Worm (Caenorhabditis elegans): ENCODE results near the gene egl-13.

Gene egl-13

DNA sequence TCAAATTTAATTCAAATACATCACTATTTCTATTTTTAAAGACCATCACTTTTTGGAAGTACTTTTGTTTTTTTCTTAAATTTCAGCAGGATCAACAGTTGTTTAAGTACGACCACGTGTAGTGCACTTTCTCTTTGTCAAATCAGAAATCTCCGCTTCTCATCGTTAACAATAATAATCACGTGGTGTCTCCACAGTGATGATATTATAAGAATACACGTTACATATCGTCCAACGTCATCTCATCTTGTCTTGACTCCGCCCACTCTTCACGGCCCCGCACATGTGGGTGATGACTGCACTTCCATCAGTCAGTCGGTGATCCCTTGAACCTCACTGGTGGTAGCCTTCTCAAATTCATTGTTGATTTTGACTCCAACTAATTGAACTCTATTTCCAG lies 33.7 kb upstream of the egl-13 start, which contains the start of gene argn-1:
argn-1 (plus strand) TSS at position 83 of the 400 bp plus-strand sequence.
- TF ChIP-seq pat-9 (tag; optimal IDR thresholded peaks at IDR 0.05): no peak
- TF ChIP-seq hlh-30 (tag; optimal IDR thresholded peaks at IDR 0.05; ENCODE audit: insufficient read depth): peak; percentile 9
- TF ChIP-seq mec-3 (tag; optimal IDR thresholded peaks at IDR 0.05; ENCODE audit: borderline replicate concordance): no peak

DNA sequence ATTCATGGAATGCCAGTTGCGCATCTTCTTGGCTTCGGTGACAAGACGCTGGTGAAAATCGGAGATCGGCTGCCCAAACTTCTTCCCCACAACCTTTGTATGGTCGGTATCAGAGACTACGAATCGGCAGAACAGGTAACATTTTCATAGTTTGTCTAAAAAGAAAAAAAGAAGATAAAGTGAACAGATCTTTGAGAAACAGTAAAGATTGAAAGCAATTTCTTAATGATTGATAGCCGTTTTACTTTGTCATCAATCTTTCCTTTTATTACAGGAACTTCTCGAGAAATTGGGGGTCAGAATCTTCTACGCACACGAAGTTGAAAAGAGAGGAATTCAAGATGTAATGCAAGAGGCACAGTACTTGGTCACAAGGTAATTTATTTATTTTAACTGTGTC lies 32.6 kb upstream of the egl-13 start:
- TF ChIP-seq Y22D7AL.16 (tag; optimal IDR thresholded peaks at IDR 0.05): no peak
- no peak for TF ChIP-seq dve-1 (tag; optimal IDR thresholded peaks at IDR 0.05)
- TF ChIP-seq nfya-1 (tag; optimal IDR thresholded peaks at IDR 0.05): no peak
- TF ChIP-seq C38D4.7 (GFP tag; optimal IDR thresholded peaks at IDR 0.05): no peak
- no peak for TF ChIP-seq hlh-30 (tag; optimal IDR thresholded peaks at IDR 0.05; ENCODE audit: insufficient read depth)
- no peak for TF ChIP-seq eyg-1 (tag; optimal IDR thresholded peaks at IDR 0.05)
- no peak for TF ChIP-seq hlh-13 (GFP tag; optimal IDR thresholded peaks at IDR 0.05)
- TF ChIP-seq ceh-34 (tag; optimal IDR thresholded peaks at IDR 0.05): no peak
- no peak for TF ChIP-seq ceh-9 (tag; optimal IDR thresholded peaks at IDR 0.05)
- TF ChIP-seq ceh-18 (tag; optimal IDR thresholded peaks at IDR 0.05): no peak
- no peak for TF ChIP-seq elt-4 (tag; optimal IDR thresholded peaks at IDR 0.05)
- no peak for TF ChIP-seq hlh-8 (tag; optimal IDR thresholded peaks at IDR 0.05)
- TF ChIP-seq T23F11.4 (GFP tag; optimal IDR thresholded peaks at IDR 0.05): no peak
- TF ChIP-seq lim-6 (tag; optimal IDR thresholded peaks at IDR 0.05): no peak
- TF ChIP-seq K02D7.2 (tag; optimal IDR thresholded peaks at IDR 0.05): no peak
- no peak for TF ChIP-seq unc-3 (GFP tag; conservative IDR thresholded peaks at IDR 0.05)
- no peak for TF ChIP-seq unc-3 (tag; optimal IDR thresholded peaks at IDR 0.05)
- no peak for TF ChIP-seq ama-1 (optimal IDR thresholded peaks at IDR 0.05)

DNA sequence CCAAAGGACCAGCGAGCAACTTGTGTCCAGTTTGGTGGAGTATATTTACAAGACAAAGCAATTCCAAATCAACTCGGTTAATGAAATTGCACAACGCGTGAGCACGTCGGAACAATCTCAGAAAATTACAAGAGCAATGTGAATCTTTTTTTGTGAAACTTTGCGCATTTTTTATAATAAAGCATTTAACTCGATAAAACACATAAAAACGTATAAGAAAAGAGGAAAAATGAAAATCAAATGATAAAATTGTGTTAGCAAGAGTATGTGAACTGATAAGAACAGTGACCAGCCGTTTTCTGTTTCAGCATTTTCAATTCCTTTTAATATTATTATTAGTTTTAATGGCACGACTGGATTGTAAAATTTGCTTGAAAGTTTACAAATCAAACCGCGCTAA lies 32.0 kb upstream of the egl-13 start, which contains the start of gene T22B7.8:
T22B7.8 (plus strand) TSS at position 301 of the 400 bp plus-strand sequence.
- TF ChIP-seq eyg-1 (tag; optimal IDR thresholded peaks at IDR 0.05): no peak
- no peak for TF ChIP-seq madf-2 (tag; optimal IDR thresholded peaks at IDR 0.05)
- no peak for TF ChIP-seq ttx-3 (tag; optimal IDR thresholded peaks at IDR 0.05)
- TF ChIP-seq ceh-31 (tag; optimal IDR thresholded peaks at IDR 0.05): no peak
- TF ChIP-seq ceh-30 (tag; optimal IDR thresholded peaks at IDR 0.05): no peak
- TF ChIP-seq ceh-34 (tag; optimal IDR thresholded peaks at IDR 0.05): no peak
- TF ChIP-seq K02D7.2 (tag; optimal IDR thresholded peaks at IDR 0.05): no peak
- TF ChIP-seq ceh-22 (tag; optimal IDR thresholded peaks at IDR 0.05): no peak
- TF ChIP-seq npax-4 (tag; optimal IDR thresholded peaks at IDR 0.05): no peak
- no peak for TF ChIP-seq hlh-30 (tag; optimal IDR thresholded peaks at IDR 0.05; ENCODE audit: insufficient read depth)
- no peak for TF ChIP-seq lin-11 (tag; optimal IDR thresholded peaks at IDR 0.05)
- TF ChIP-seq C38D4.7 (GFP tag; optimal IDR thresholded peaks at IDR 0.05): no peak

DNA sequence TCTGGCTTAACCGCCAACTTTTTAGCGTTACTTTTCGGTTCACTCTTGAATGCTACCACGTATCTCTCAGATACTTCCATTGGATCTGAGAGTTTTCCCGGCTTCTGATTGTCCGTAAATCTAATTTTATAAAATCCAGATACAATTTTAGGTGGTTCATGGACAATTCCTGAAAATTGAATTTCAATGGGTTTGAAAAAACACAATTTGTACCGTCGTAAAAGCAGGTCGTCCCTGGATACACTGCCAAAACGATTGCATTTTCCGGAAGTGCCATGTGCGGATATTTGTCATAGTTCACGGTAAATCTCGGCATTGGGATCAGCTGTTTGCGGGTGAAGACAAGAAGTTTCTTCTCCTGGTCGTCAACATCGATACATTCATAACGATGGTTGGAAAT lies 24.1 kb upstream of the egl-13 start:
- TF ChIP-seq C38D4.7 (GFP tag; optimal IDR thresholded peaks at IDR 0.05) (no peak), ceh-18 (tag; optimal IDR thresholded peaks at IDR 0.05) (no peak), syd-9 (tag; optimal IDR thresholded peaks at IDR 0.05) (no peak), fkh-10 (GFP tag; optimal IDR thresholded peaks at IDR 0.05) (no peak), rnt-1 (tag; optimal IDR thresholded peaks at IDR 0.05) (no peak), dve-1 (tag; optimal IDR thresholded peaks at IDR 0.05) (no peak), eyg-1 (tag; optimal IDR thresholded peaks at IDR 0.05) (no peak), tbx-2 (tag; optimal IDR thresholded peaks at IDR 0.05) (no peak), npax-4 (tag; optimal IDR thresholded peaks at IDR 0.05) (no peak), odd-2 (tag; optimal IDR thresholded peaks at IDR 0.05) (no peak), pha-4 (tag; optimal IDR thresholded peaks at IDR 0.05) (no peak), ref-2 (tag; optimal IDR thresholded peaks at IDR 0.05) (no peak), pqm-1 (tag; optimal IDR thresholded peaks at IDR 0.05) (no peak), unc-3 (GFP tag; conservative IDR thresholded peaks at IDR 0.05) (no peak), unc-3 (tag; optimal IDR thresholded peaks at IDR 0.05) (no peak)

DNA sequence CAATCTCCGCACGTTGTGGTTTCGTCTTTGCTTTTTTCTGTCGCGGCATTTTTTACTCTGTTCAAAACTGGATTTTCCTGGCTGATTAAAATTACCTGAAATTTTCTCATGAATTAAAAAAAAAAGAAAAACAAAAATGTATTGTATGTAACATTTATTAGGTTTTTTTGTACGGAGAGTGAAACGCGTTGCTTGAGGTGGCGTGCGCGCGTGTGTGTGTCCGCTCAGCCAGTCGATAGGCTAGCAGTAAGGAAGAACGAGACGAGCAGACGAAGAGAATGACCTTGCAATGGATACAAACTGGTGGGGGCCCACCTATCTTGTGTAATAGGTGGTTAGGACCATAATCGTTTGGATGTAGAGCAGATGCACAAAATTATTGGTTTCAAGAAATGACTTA lies 22.3 kb upstream of the egl-13 start, which contains the start of gene T22B7.4:
T22B7.4 (minus strand) TSS at position 101 of the 400 bp plus-strand sequence.
- TF ChIP-seq dmd-4 (tag; optimal IDR thresholded peaks at IDR 0.05; ENCODE audit: borderline replicate concordance) (peak; percentile 11), hlh-6 (tag; optimal IDR thresholded peaks at IDR 0.05) (no peak), lim-6 (tag; optimal IDR thresholded peaks at IDR 0.05) (no peak), rnt-1 (tag; optimal IDR thresholded peaks at IDR 0.05) (no peak)
